Worm (Caenorhabditis elegans): ENCODE data around the gene srh-250.

- no peak for TF ChIP-seq him-1 (tag; optimal IDR thresholded peaks at IDR 0.05)
- no peak for TF ChIP-seq dao-5 (tag; optimal IDR thresholded peaks at IDR 0.05)
These were observed 25.8 kb upstream of the srh-250 start, which contains the start of gene nhr-257 for ce11 chrII:3852654-3853053.

Data from whole organism, L4/young adult.